Worm (Caenorhabditis elegans): ENCODE measurements around the gene ntl-11.
A peak's percentile ranks its signal among the peaks of the same experiment; 100 is the strongest.

The ntl-11 gene

DNA sequence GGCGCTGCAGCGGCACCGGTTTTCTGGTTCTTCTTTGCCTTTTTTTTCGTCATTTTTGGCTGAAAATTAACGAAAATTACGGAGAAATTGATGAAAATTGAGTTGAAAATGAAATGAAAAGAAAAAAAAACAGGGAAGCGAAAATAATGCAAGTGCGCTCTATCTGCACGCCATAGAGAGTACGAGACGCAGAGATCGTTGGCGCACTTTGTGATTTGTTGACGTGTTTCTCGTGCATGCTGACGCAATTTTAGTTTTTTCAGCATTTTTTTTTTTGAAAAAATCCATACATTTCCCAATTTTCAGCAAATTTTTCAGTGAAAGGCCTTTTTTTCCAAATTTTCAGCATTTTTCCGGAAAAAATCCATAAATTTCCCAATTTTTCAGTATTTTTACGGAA is at the start of gene ntl-11 (continued):
- TF ChIP-seq aly-2 (tag; optimal IDR thresholded peaks at IDR 0.05) (peak; percentile 96), fkh-4 (tag; optimal IDR thresholded peaks at IDR 0.05; ENCODE audit: borderline replicate concordance) (peak; percentile 63), nhr-28 (tag; optimal IDR thresholded peaks at IDR 0.05) (no peak), fkh-8 (tag; optimal IDR thresholded peaks at IDR 0.05) (peak; percentile 98), elt-2 (tag; optimal IDR thresholded peaks at IDR 0.05) (peak; percentile 85), C16A3.4 (tag; optimal IDR thresholded peaks at IDR 0.05) (peak; percentile 95), lin-14 (GFP tag; optimal IDR thresholded peaks at IDR 0.05) (peak; percentile 97), nhr-71 (tag; optimal IDR thresholded peaks at IDR 0.05) (peak; percentile 99), grh-1 (GFP tag; IDR thresholded peaks at IDR 0.05) (peak; percentile 97), C34B4.2 (tag; optimal IDR thresholded peaks at IDR 0.05) (peak; percentile 87), unc-86 (tag; optimal IDR thresholded peaks at IDR 0.05) (peak; percentile 99), ceh-82 (tag; optimal IDR thresholded peaks at IDR 0.05) (peak; percentile 97 to 98 (median 98)), unc-30 (tag; optimal IDR thresholded peaks at IDR 0.05) (peak; percentile 74), C04F5.9 (tag; optimal IDR thresholded peaks at IDR 0.05) (peak; percentile 88), aha-1 (tag; optimal IDR thresholded peaks at IDR 0.05) (peak; percentile 89), zag-1 (tag; optimal IDR thresholded peaks at IDR 0.05) (peak; percentile 89), nhr-90 (tag; optimal IDR thresholded peaks at IDR 0.05; ENCODE audit: poor library complexity) (peak; percentile 97), snu-23 (GFP tag; optimal IDR thresholded peaks at IDR 0.05) (peak; percentile 99), ztf-4 (tag; optimal IDR thresholded peaks at IDR 0.05) (peak; percentile 94), fkh-10 (GFP tag; optimal IDR thresholded peaks at IDR 0.05) (peak; percentile 96), mep-1 (tag; optimal IDR thresholded peaks at IDR 0.05) (peak; percentile 98), ets-5 (GFP tag; IDR thresholded peaks at IDR 0.05) (no peak), nhr-85 (tag) (peak; percentile 99), nhr-11 (tag; optimal IDR thresholded peaks at IDR 0.05) (peak; percentile 94), jun-1 (tag; optimal IDR thresholded peaks at IDR 0.05) (peak; percentile 97), swsn-7 (tag; optimal IDR thresholded peaks at IDR 0.05) (peak; percentile 98), mdl-1 (tag; optimal IDR thresholded peaks at IDR 0.05) (peak in 1 of 2 experiments; percentile 87), ztf-11 (tag; optimal IDR thresholded peaks at IDR 0.05) (peak in 1 of 2 experiments; percentile 88), zip-4 (GFP tag; optimal IDR thresholded peaks at IDR 0.05) (peak; percentile 91), irx-1 (tag; optimal IDR thresholded peaks at IDR 0.05) (peak; percentile 96), fos-1 (tag; optimal IDR thresholded peaks at IDR 0.05) (peak; percentile 95), egl-27 (tag; optimal IDR thresholded peaks at IDR 0.05) (peak; percentile 43 to 79)

DNA sequence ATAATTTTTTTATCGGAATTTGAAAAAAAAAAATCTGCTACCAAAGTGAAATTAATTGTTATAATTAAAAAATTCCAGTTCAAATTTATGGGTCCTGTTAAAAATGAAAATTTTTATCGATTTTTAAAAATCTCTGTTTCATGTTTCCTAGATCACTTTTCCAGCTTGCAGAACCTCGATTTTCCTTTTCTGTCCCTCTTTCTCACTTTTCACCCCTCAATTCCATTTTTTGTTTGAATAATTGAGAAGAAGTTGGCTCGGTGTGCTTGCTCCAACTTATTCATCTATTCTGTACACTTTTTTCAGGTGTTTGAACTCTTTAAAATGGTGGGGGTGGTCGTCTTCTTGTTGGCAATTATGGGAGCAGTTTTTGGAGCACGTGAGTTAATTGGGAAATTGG is 26.0 kb upstream of the ntl-11 start, which contains the start of gene acr-24:
TSS of gene acr-24 (plus strand) at position 301 of the 400 bp plus-strand sequence.
- no peak for TF ChIP-seq hlh-17 (GFP tag; optimal IDR thresholded peaks at IDR 0.05; ENCODE audit: borderline replicate concordance)
- no peak for TF ChIP-seq nhr-85 (tag)
- no peak for TF ChIP-seq ama-1 (optimal IDR thresholded peaks at IDR 0.05)
- no peak for TF ChIP-seq nhr-71 (tag; optimal IDR thresholded peaks at IDR 0.05)
- no peak for TF ChIP-seq C16A3.4 (tag; optimal IDR thresholded peaks at IDR 0.05)
- no peak for TF ChIP-seq nhr-90 (tag; optimal IDR thresholded peaks at IDR 0.05; ENCODE audit: poor library complexity)
- TF ChIP-seq pax-3 (tag; optimal IDR thresholded peaks at IDR 0.05), result no peak
- TF ChIP-seq nhr-47 (tag; optimal IDR thresholded peaks at IDR 0.05), result no peak
- TF ChIP-seq fkh-4 (tag; optimal IDR thresholded peaks at IDR 0.05; ENCODE audit: borderline replicate concordance), result no peak

DNA sequence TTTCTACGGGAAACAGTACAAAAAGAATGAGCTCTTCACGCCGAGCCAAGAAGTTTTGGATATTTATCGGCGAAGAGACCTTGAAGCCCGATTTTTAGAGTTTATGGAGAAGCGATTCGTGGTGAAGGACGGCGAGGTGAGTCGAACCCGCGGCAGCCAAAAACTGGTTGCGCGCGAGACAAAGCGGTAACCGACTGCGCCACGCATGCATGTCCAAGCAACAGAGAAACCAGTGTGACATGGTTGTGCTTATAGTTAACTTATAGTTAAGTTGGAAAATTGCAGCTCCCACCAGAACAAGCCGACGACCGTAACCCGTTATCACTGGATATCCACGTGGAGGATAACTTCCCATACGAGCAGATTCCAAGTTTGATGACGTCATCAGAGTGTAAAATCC is 5.1 kb upstream of the ntl-11 start:
- peak; percentile 28 for TF ChIP-seq mep-1 (tag; optimal IDR thresholded peaks at IDR 0.05)
- TF ChIP-seq nhr-47 (tag; optimal IDR thresholded peaks at IDR 0.05), result peak; percentile 52
- no peak for TF ChIP-seq fkh-4 (tag; optimal IDR thresholded peaks at IDR 0.05; ENCODE audit: borderline replicate concordance)
- peak; percentile 56 for TF ChIP-seq nhr-85 (tag)
- TF ChIP-seq nhr-77 (tag; optimal IDR thresholded peaks at IDR 0.05), result peak; percentile 23
- 0 out of 2 replicates have a peak, but pooled peaks have one; percentile 12 for TF ChIP-seq grh-1 (GFP tag; IDR thresholded peaks at IDR 0.05)
- TF ChIP-seq nhr-90 (tag; optimal IDR thresholded peaks at IDR 0.05; ENCODE audit: poor library complexity), result peak; percentile 60
- TF ChIP-seq vab-15 (tag; optimal IDR thresholded peaks at IDR 0.05), result no peak
- TF ChIP-seq efl-1 (optimal IDR thresholded peaks at IDR 0.05), result peak; percentile 21 to 26
- TF ChIP-seq efl-1 (GFP tag; optimal IDR thresholded peaks at IDR 0.05 in 1 of 2), result peak in 1 of 2 experiments; percentile 95
- no peak for TF ChIP-seq zip-4 (GFP tag; optimal IDR thresholded peaks at IDR 0.05)
- peak; percentile 23 for TF ChIP-seq swsn-7 (tag; optimal IDR thresholded peaks at IDR 0.05)
- peak; percentile 48; the same call in 1 of the 2 replicates for TF ChIP-seq nhr-19 (GFP tag; conservative IDR thresholded peaks at IDR 0.05)
